Fruit fly (Drosophila melanogaster): Measurements from ENCODE around the gene CG45676.

DNA sequence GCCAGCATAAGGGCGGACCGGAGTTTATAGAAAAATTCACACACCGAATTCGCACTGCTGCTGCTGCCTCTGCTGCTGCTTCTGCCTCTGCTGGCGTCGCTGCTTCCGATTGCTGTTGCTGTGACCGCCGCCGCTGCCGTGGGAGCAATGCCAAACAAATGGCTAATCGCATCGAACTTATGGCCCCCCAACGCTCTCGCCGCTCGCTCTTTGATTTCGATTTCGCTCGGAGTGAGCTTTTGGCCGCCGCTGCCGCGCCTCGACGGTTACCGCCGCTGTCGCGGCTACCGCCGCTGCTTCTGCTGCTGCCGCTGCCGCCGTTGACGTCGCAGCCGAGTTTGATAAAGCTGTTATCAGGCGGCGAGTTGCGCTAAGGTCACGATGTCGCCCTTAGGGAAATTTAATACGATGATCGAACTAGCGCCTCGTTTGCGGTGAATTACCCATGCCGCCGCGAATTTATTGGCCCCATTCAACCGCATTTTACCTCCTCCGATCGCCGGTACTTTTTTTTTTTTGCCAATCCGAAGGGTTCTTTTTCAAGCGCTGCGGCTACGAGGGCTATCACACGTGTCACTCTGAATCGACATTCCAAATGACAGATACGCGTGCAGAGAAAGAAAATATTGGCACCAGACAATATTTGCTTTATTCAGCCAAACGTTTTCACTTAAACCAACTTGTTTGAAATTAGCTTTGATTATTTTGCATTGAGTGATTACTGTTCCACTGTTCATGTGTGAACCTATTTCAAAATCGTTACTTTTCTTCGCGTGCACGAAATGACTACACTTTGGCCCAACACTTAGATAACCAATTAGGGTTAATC, 39.6 kb downstream of the CG45676 start:
- TF ChIP-seq CG8478 (optimal IDR thresholded peaks at IDR 0.05) = no peak
- no peak for TF ChIP-seq CTCF (optimal IDR thresholded peaks at IDR 0.05)
